Fruit fly (Drosophila melanogaster) whole organism, embryonic: ENCODE measurements around the gene CG10801.

Experiments used
- Abd-B ChIP-seq: fragments of 200-800 bp; sonication (Bioruptor generic); optimal IDR thresholded peaks from 2 replicates; lab custom pipeline; 2018; ENCODE audit warnings: missing biosample characterization, mild to moderate bottlenecking, missing genetic modification characterization, moderate library complexity
- Awh ChIP-seq: fragments of 200-800 bp; sonication (Bioruptor generic); IDR thresholded peaks from 2 replicates; pipeline ENCODE4, ENCODE4 v1.3.6; 2022; ENCODE audit warnings: missing biosample characterization, missing genetic modification characterization
- Bteb2 ChIP-seq: fragments of 200-800 bp; sonication (Bioruptor generic); optimal IDR thresholded peaks from 2 replicates; lab custom pipeline; 2016; ENCODE audit warnings: missing biosample characterization, missing genetic modification characterization
- CG11695 ChIP-seq: fragments of 200-800 bp; sonication (Bioruptor generic); IDR thresholded peaks from 3 replicates; pipeline ENCODE4 v1.3.6; 2022; ENCODE audit warnings: missing biosample characterization, missing genetic modification characterization
- CG12299 ChIP-seq: fragments of 200-800 bp; sonication (Bioruptor generic); optimal IDR thresholded peaks from 2 replicates; lab custom pipeline; 2018; ENCODE audit warnings: missing biosample characterization, mild to moderate bottlenecking, missing genetic modification characterization
- CG13894 ChIP-seq: fragments of 200-800 bp; sonication (Bioruptor generic); optimal IDR thresholded peaks from 3 replicates; lab custom pipeline; 2018; ENCODE audit warnings: missing biosample characterization, mild to moderate bottlenecking, missing genetic modification characterization, moderate library complexity
- CG15011 ChIP-seq: fragments of 200-800 bp; sonication (Bioruptor generic); optimal IDR thresholded peaks from 3 replicates; lab custom pipeline; 2018; ENCODE audit warnings: missing biosample characterization, mild to moderate bottlenecking, missing genetic modification characterization
- CG15073 ChIP-seq: fragments of 200-800 bp; sonication (Bioruptor generic); optimal IDR thresholded peaks from 2 replicates; lab custom pipeline; 2016; ENCODE audit warnings: missing biosample characterization, missing genetic modification characterization
- CG1529 ChIP-seq: fragments of 200-800 bp; sonication (Bioruptor generic); optimal IDR thresholded peaks from 3 replicates; lab custom pipeline; 2018; ENCODE audit warnings: missing biosample characterization, missing genetic modification characterization
- CG15514 ChIP-seq: fragments of 200-800 bp; sonication (Bioruptor generic); optimal IDR thresholded peaks from 3 replicates; lab custom pipeline; 2017; ENCODE audit warnings: missing biosample characterization, missing genetic modification characterization, mild to moderate bottlenecking, moderate library complexity, missing genetic modification reagents
- CG16779 ChIP-seq: fragments of 200-800 bp; sonication (Bioruptor generic); IDR thresholded peaks from 2 replicates; pipeline ENCODE4 v1.3.6; 2022; ENCODE audit warnings: missing biosample characterization, missing genetic modification characterization
- CG17186 ChIP-seq: fragments of 200-800 bp; sonication (Bioruptor generic); optimal IDR thresholded peaks from 3 replicates; lab custom pipeline; 2017; ENCODE audit warnings: missing biosample characterization, missing genetic modification reagents, missing genetic modification characterization
- CG17829 ChIP-seq: fragments of 200-800 bp; optimal IDR thresholded peaks from 2 replicates; lab custom pipeline; 2019; ENCODE audit warnings: missing biosample characterization, mild to moderate bottlenecking, missing genetic modification characterization, moderate library complexity
- CG18262 ChIP-seq: fragments of 200-800 bp; optimal IDR thresholded peaks from 3 replicates; lab custom pipeline; 2019; ENCODE audit warnings: missing biosample characterization, mild to moderate bottlenecking, missing genetic modification characterization, moderate library complexity
- CG2202 ChIP-seq: fragments of 200-800 bp; sonication (Bioruptor generic); optimal IDR thresholded peaks from 2 replicates; lab custom pipeline; 2018; ENCODE audit warnings: missing biosample characterization, mild to moderate bottlenecking, missing genetic modification characterization
- CG4328 ChIP-seq: fragments of 200-800 bp; sonication (Bioruptor generic); optimal IDR thresholded peaks from 3 replicates; lab custom pipeline; 2017; ENCODE audit warnings: missing biosample characterization, missing genetic modification reagents, missing genetic modification characterization
- CG4360 ChIP-seq: fragments of 200-800 bp; sonication (Bioruptor generic); IDR thresholded peaks from 2 replicates; pipeline ENCODE4 v1.3.6; 2022; ENCODE audit warnings: missing biosample characterization, missing genetic modification characterization
- CG4404 ChIP-seq: fragments of 200-800 bp; sonication (Bioruptor generic); IDR thresholded peaks from 2 replicates; pipeline ENCODE4 v1.3.6; 2022; ENCODE audit warnings: missing biosample characterization, missing genetic modification characterization
- CG4820 ChIP-seq: fragments of 200-800 bp; sonication (Bioruptor generic); optimal IDR thresholded peaks from 3 replicates; lab custom pipeline; 2016; ENCODE audit warnings: missing biosample characterization, missing genetic modification characterization
- CG7372 ChIP-seq: fragments of 200-800 bp; sonication (Bioruptor generic); IDR thresholded peaks from 2 replicates; pipeline ENCODE4 v1.3.6; 2022; ENCODE audit warnings: missing biosample characterization, missing genetic modification characterization
- CTCF ChIP-seq: fragments of 200-800 bp; sonication (Bioruptor generic); optimal IDR thresholded peaks from 2 replicates; lab custom pipeline; 2017; ENCODE audit warnings: missing biosample characterization, mild to moderate bottlenecking, missing genetic modification characterization, moderate library complexity
- Hmx ChIP-seq: fragments of 200-800 bp; sonication (Bioruptor generic); optimal IDR thresholded peaks from 2 replicates; lab custom pipeline; 2016; ENCODE audit warnings: missing biosample characterization, missing genetic modification characterization
- Nf-YB ChIP-seq: fragments of 200-800 bp; sonication (Bioruptor generic); optimal IDR thresholded peaks from 3 replicates; lab custom pipeline; 2019; ENCODE audit warnings: missing biosample characterization, mild to moderate bottlenecking, missing genetic modification characterization, moderate library complexity
- Pdp1 ChIP-seq, 2 experiments: fragments of 200-800 bp; sonication (Bioruptor generic); optimal IDR thresholded peaks; 3 replicates each; lab custom pipeline; 2016; ENCODE audit warnings: missing biosample characterization in 2 of 2, missing genetic modification characterization in 2 of 2, mild to moderate bottlenecking in 1 of 2, moderate library complexity in 1 of 2
- Sox100B ChIP-seq: fragments of 200-800 bp; sonication (Bioruptor generic); optimal IDR thresholded peaks from 3 replicates; lab custom pipeline; 2018; ENCODE audit warnings: missing biosample characterization, mild to moderate bottlenecking, missing genetic modification characterization
- aop ChIP-seq: fragments of 200-800 bp; sonication (Bioruptor generic); IDR thresholded peaks from 2 replicates; pipeline ENCODE4 v1.3.6; 2022; ENCODE audit warnings: missing biosample characterization, missing genetic modification characterization
- cad ChIP-seq: fragments of >200 bp; optimal IDR thresholded peaks from 2 replicates; lab custom pipeline; 2017; ENCODE audit warnings: missing biosample characterization, missing genetic modification characterization
- cato ChIP-seq: fragments of 200-800 bp; sonication (Bioruptor generic); optimal IDR thresholded peaks from 2 replicates; lab custom pipeline; 2016; ENCODE audit warnings: missing biosample characterization, missing genetic modification characterization, borderline replicate concordance
- caup ChIP-seq: fragments of 200-800 bp; sonication (Bioruptor generic); optimal IDR thresholded peaks from 3 replicates; lab custom pipeline; 2017; ENCODE audit warnings: missing biosample characterization, mild to moderate bottlenecking, missing genetic modification characterization, moderate library complexity; ENCODE audit not compliant: severe bottlenecking
- fd96Cb ChIP-seq: fragments of 200-800 bp; sonication (Bioruptor generic); optimal IDR thresholded peaks from 2 replicates; lab custom pipeline; 2018; ENCODE audit warnings: missing biosample characterization, mild to moderate bottlenecking, missing genetic modification characterization, moderate library complexity
- klu ChIP-seq: fragments of 200-800 bp; sonication (Bioruptor generic); IDR thresholded peaks from 2 replicates; pipeline ENCODE4 v1.3.6; 2022; ENCODE audit warnings: missing biosample characterization, missing genetic modification characterization
- luna ChIP-seq: fragments of 200-800 bp; sonication (Bioruptor generic); optimal IDR thresholded peaks from 2 replicates; lab custom pipeline; 2016; ENCODE audit warnings: missing biosample characterization, missing genetic modification characterization
- nerfin-1 ChIP-seq: fragments of 200-800 bp; sonication (Bioruptor generic); optimal IDR thresholded peaks from 3 replicates; lab custom pipeline; 2019; ENCODE audit warnings: missing biosample characterization, mild to moderate bottlenecking, missing genetic modification characterization, moderate library complexity
- nmo ChIP-seq: fragments of 200-800 bp; sonication (Bioruptor generic); optimal IDR thresholded peaks from 2 replicates; lab custom pipeline; 2018; ENCODE audit warnings: missing biosample characterization, mild to moderate bottlenecking, missing genetic modification characterization, moderate library complexity
- nom ChIP-seq: fragments of 200-800 bp; sonication (Bioruptor generic); optimal IDR thresholded peaks from 2 replicates; lab custom pipeline; 2017; ENCODE audit warnings: missing biosample characterization, missing genetic modification characterization, mild to moderate bottlenecking, moderate library complexity, missing genetic modification reagents
- org-1 ChIP-seq: fragments of 200-800 bp; sonication (Bioruptor generic); optimal IDR thresholded peaks from 2 replicates; lab custom pipeline; 2017; ENCODE audit warnings: missing biosample characterization, missing genetic modification characterization
- pb ChIP-seq: fragments of 200-800 bp; sonication (Bioruptor generic); optimal IDR thresholded peaks from 3 replicates; lab custom pipeline; 2016; ENCODE audit warnings: missing biosample characterization, missing genetic modification characterization
- pho ChIP-seq: fragments of 200-800 bp; sonication (Bioruptor generic); optimal IDR thresholded peaks from 2 replicates; lab custom pipeline; 2016; ENCODE audit warnings: missing biosample characterization, missing genetic modification characterization
- pita ChIP-seq: fragments of 200-800 bp; sonication (Bioruptor generic); optimal IDR thresholded peaks from 2 replicates; lab custom pipeline; 2017; ENCODE audit warnings: missing biosample characterization, mild to moderate bottlenecking, missing genetic modification characterization
- salm ChIP-seq: fragments of 200-800 bp; sonication (Bioruptor generic); optimal IDR thresholded peaks from 2 replicates; lab custom pipeline; 2018; ENCODE audit warnings: missing biosample characterization, mild to moderate bottlenecking, missing genetic modification characterization
- tio ChIP-seq: fragments of 200-800 bp; sonication (Bioruptor generic); optimal IDR thresholded peaks from 2 replicates; lab custom pipeline; 2017; ENCODE audit warnings: missing biosample characterization, missing genetic modification characterization, inconsistent platforms
- toy ChIP-seq: fragments of 200-800 bp; sonication (Bioruptor generic); IDR thresholded peaks from 2 replicates; pipeline ENCODE4 v1.3.6; 2022; ENCODE audit warnings: missing biosample characterization, missing genetic modification characterization
- trh ChIP-seq: fragments of 200-800 bp; sonication (Bioruptor generic); optimal IDR thresholded peaks from 2 replicates; lab custom pipeline; 2016; ENCODE audit warnings: missing biosample characterization, missing genetic modification characterization
- vvl ChIP-seq: fragments of 200-800 bp; sonication (Bioruptor generic); IDR thresholded peaks from 2 replicates; pipeline ENCODE4 v1.3.6; 2022; ENCODE audit warnings: missing biosample characterization, missing genetic modification characterization
- wdn ChIP-seq: fragments of 200-800 bp; sonication (Bioruptor generic); IDR thresholded peaks from 2 replicates; pipeline ENCODE4 v1.3.6; 2022; ENCODE audit warnings: missing biosample characterization, missing genetic modification characterization
- wor ChIP-seq: fragments of 200-800 bp; sonication (Bioruptor generic); IDR thresholded peaks from 2 replicates; pipeline ENCODE4 v1.3.6; 2022; ENCODE audit warnings: missing biosample characterization, missing genetic modification characterization

The CG10801 gene

dm6 chrX:3411812-3412211, 48.6 kb upstream of the CG10801 start (continued):
- TF ChIP-seq Abd-B (no peak), trh (GFP tag; lab: Kevin White, UChicago) (no peak), Pdp1 (GFP tag; optimal IDR thresholded peaks at IDR 0.05; lab: Kevin White, UChicago) (peak in 1 of 2 experiments; percentile 33)

DNA sequence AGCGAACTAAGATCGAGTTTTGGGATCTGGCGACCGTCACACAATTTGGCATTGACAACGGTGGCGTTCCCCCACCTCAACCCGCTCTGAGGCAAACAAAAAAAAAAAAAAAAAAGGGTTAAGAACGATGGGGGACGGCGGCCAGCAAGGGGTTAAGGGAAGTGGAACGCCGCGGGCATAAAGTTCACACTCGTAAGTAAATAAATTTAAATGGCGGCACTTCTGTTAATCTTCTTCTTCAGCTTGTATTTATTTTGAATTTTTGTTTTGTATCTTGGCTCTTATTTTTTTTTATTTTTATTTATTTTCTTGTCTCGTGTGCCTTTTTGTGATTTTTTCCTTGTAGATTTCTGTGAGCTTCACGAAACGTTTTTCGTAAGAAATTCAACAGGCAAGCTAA, 47.5 kb upstream of the CG10801 start:
- peak; percentile 58 for TF ChIP-seq nom (GFP tag; lab: Kevin White, UChicago)
- no peak for TF ChIP-seq pita (GFP tag; lab: Kevin White, UChicago)
- TF ChIP-seq, all 482 proteins: peak for 1

DNA sequence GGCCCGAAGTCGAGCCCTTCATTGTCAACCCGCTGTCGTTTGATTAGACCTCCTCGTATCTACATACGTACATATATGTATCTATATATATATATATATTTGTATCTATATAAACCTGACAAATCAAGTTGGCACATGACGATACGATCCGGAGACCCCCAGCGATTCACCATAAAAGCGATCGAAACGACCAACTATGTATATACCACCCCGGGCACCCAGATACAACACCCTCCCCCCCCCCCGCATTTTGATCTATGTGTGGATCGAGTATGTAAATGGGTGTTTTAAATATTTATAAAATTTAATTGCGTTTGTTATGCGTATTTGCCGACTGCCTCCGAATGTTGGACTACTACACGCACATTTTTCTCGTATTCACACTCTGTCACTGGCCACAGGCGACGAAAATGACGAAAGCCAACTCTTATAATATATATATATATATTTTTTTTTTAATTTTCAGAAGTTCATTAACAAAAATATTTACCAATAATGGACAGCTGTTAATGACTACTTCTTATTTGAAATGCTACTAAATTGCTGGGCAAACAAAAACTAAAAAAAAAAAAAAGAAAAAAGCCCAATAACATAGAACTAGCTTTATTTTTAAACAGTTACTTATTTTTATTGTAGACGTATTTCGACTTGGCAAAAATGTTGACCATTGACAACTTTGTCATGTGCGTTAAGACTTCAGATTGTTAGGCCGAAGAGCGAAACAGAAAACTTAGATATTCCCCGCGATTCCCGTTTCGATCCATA, 46.2 kb upstream of the CG10801 start:
- TF ChIP-seq cato (GFP tag; lab: Kevin White, UChicago) (peak; percentile 8), luna (GFP tag; lab: Kevin White, UChicago) (no peak), CG18262 (tag; lab: Kevin White, UChicago) (peak; percentile 75), CG11695 (GFP tag; lab: Robert Waterston, UW) (peak; percentile 74), wor (0 out of 2 replicates have a peak, but pooled peaks have one; percentile 25), CG1529 (GFP tag; lab: Kevin White, UChicago) (peak; percentile 16), nom (GFP tag; lab: Kevin White, UChicago) (no peak), CG15011 (GFP tag; lab: Kevin White, UChicago) (no peak), CG15073 (GFP tag; lab: Kevin White, UChicago) (no peak), tio (peak; percentile 53), wdn (0 out of 2 replicates have a peak, but pooled peaks have one; percentile 30), CG12299 (peak; percentile 52), vvl (GFP tag; lab: Robert Waterston, UW) (peak; percentile 91), CG16779 (GFP tag; lab: Robert Waterston, UW) (no peak), nmo (no peak), Hmx (GFP tag; lab: Kevin White, UChicago) (no peak), cad (no peak), CG17829 (tag; lab: Kevin White, UChicago) (peak; percentile 55), CG2202 (tag; lab: Kevin White, UChicago) (peak; percentile 4), pb (GFP tag; lab: Kevin White, UChicago) (no peak), caup (GFP tag; lab: Kevin White, UChicago) (peak; percentile 62), CG4820 (peak; percentile 36), Sox100B (peak; percentile 88), CTCF (GFP tag; lab: Kevin White, UChicago) (no peak), toy (no peak), pho (GFP tag; lab: Kevin White, UChicago) (no peak), Nf-YB (peak; percentile 27), fd96Cb (tag; lab: Kevin White, UChicago) (peak; percentile 74), Awh (GFP tag; lab: Robert Waterston, UW) (no peak), Bteb2 (no peak), CG4360 (GFP tag; lab: Robert Waterston, UW) (no peak), klu (GFP tag; lab: Robert Waterston, UW) (peak; percentile 27; the same call in 1 of the 2 replicates), salm (peak; percentile 51), aop (GFP tag; lab: Robert Waterston, UW) (no peak), CG4404 (GFP tag; lab: Robert Waterston, UW) (peak; percentile 39; the same call in 1 of the 2 replicates), nerfin-1 (tag; lab: Kevin White, UChicago) (peak; percentile 3), CG13894 (tag; lab: Kevin White, UChicago) (peak; percentile 97), CG17186 (GFP tag; lab: Kevin White, UChicago) (no peak), CG4328 (GFP tag; lab: Kevin White, UChicago) (peak; percentile 25), org-1 (GFP tag; lab: Kevin White, UChicago) (peak; percentile 51), CG7372 (0 out of 2 replicates have a peak, but pooled peaks have one; percentile 24), CG15514 (GFP tag; lab: Kevin White, UChicago) (peak; percentile 35)
